Fruit fly (Drosophila melanogaster) whole organism, embryonic: ENCODE measurements around the gene Rbp.

Experiments
- Adf1 ChIP-seq: fragments of 200-800 bp; sonication (Bioruptor generic); IDR thresholded peaks from 2 replicates; pipeline ENCODE4 v1.3.6; 2022; ENCODE audit warnings: missing biosample characterization, missing genetic modification characterization
- CG11723 ChIP-seq: fragments of 200-800 bp; sonication (Bioruptor generic); optimal IDR thresholded peaks from 2 replicates; lab custom pipeline; 2017; ENCODE audit warnings: missing biosample characterization, mild to moderate bottlenecking, missing genetic modification characterization
- CG12769 ChIP-seq: fragments of 200-800 bp; sonication (Bioruptor generic); optimal IDR thresholded peaks from 2 replicates; lab custom pipeline; 2019; ENCODE audit warnings: missing biosample characterization, mild to moderate bottlenecking, missing genetic modification characterization, moderate library complexity
- CG15479 ChIP-seq: fragments of 200-800 bp; sonication (Bioruptor generic); optimal IDR thresholded peaks from 3 replicates; lab custom pipeline; 2019; ENCODE audit warnings: missing biosample characterization, mild to moderate bottlenecking, missing genetic modification characterization, moderate library complexity
- CG18476 ChIP-seq: fragments of 200-800 bp; sonication (Bioruptor generic); optimal IDR thresholded peaks from 2 replicates; lab custom pipeline; 2016; ENCODE audit warnings: missing biosample characterization, mild to moderate bottlenecking, missing genetic modification characterization
- CG2199 ChIP-seq: fragments of 200-800 bp; sonication (Bioruptor generic); IDR thresholded peaks from 3 replicates; pipeline ENCODE4 v1.3.6; 2022; ENCODE audit warnings: missing biosample characterization, missing genetic modification characterization
- CG32772 ChIP-seq: fragments of 200-800 bp; sonication (Bioruptor generic); IDR thresholded peaks from 2 replicates; pipeline ENCODE4 v1.3.6; 2022; ENCODE audit warnings: missing biosample characterization, missing genetic modification characterization
- CG4282 ChIP-seq: fragments of 200-800 bp; sonication (Bioruptor generic); optimal IDR thresholded peaks from 2 replicates; lab custom pipeline; 2016; ENCODE audit warnings: missing biosample characterization, missing genetic modification characterization
- CG4730 ChIP-seq: fragments of 200-800 bp; sonication (Bioruptor generic); IDR thresholded peaks from 2 replicates; pipeline ENCODE4 v1.3.6; 2022; ENCODE audit warnings: missing biosample characterization, missing genetic modification characterization
- CG5180 ChIP-seq: fragments of 200-800 bp; sonication (Bioruptor generic); optimal IDR thresholded peaks from 3 replicates; lab custom pipeline; 2017; ENCODE audit warnings: missing biosample characterization, missing genetic modification characterization, mild to moderate bottlenecking, moderate library complexity, missing genetic modification reagents
- CG6272 ChIP-seq: fragments of 200-800 bp; sonication (Bioruptor generic); IDR thresholded peaks from 2 replicates; pipeline ENCODE4 v1.3.6; 2022; ENCODE audit warnings: missing biosample characterization, missing genetic modification characterization
- CG8478 ChIP-seq: fragments of >200 bp; optimal IDR thresholded peaks from 2 replicates; lab custom pipeline; 2018
- CG9437 ChIP-seq: fragments of 200-800 bp; sonication (Bioruptor generic); optimal IDR thresholded peaks from 2 replicates; lab custom pipeline; 2018; ENCODE audit warnings: missing biosample characterization, mild to moderate bottlenecking, missing genetic modification characterization
- D ChIP-seq, 2 experiments: fragments of 200-800 bp in 1 of 2; fragments of >200 bp in 1 of 2; sonication (Bioruptor generic) in 1 of 2; optimal IDR thresholded peaks; 2 replicates in 1 of 2; 3 replicates in 1 of 2; lab custom pipeline; 2017; ENCODE audit warnings: mild to moderate bottlenecking in 1 of 2, missing biosample characterization in 1 of 2, missing genetic modification characterization in 1 of 2, missing genetic modification reagents in 1 of 2
- Dbx ChIP-seq: fragments of 200-800 bp; sonication (Bioruptor generic); IDR thresholded peaks from 3 replicates; pipeline ENCODE4 v1.3.6; 2022; ENCODE audit warnings: missing biosample characterization, missing genetic modification characterization
- Deaf1 ChIP-seq: fragments of 200-800 bp; optimal IDR thresholded peaks from 3 replicates; lab custom pipeline; 2019; ENCODE audit warnings: missing biosample characterization, mild to moderate bottlenecking, missing genetic modification characterization, moderate library complexity
- Doc2 ChIP-seq: fragments of 200-800 bp; sonication (Bioruptor generic); IDR thresholded peaks from 2 replicates; pipeline ENCODE4 v1.3.6; 2022; ENCODE audit warnings: missing biosample characterization, missing genetic modification characterization
- Ets65A ChIP-seq: fragments of 200-800 bp; sonication (Bioruptor generic); peaks from one replicate; lab custom pipeline; 2016; ENCODE audit warnings: missing biosample characterization, missing genetic modification characterization
- Hey ChIP-seq: fragments of 200-800 bp; sonication (Bioruptor generic); optimal IDR thresholded peaks from 3 replicates; lab custom pipeline; 2018; ENCODE audit warnings: missing biosample characterization, mild to moderate bottlenecking, missing genetic modification characterization
- Hr39 ChIP-seq: fragments of >200 bp; optimal IDR thresholded peaks from 2 replicates; lab custom pipeline; 2017
- Hr78 ChIP-seq, 2 experiments: fragments of 200-800 bp in 1 of 2; fragments of >200 bp in 1 of 2; sonication (Bioruptor generic) in 1 of 2; optimal IDR thresholded peaks; 2 replicates each; lab custom pipeline; 2017 to 2019; ENCODE audit warnings: missing biosample characterization in 2 of 2, missing genetic modification characterization in 2 of 2, mild to moderate bottlenecking in 1 of 2, moderate library complexity in 1 of 2
- MBD-R2 ChIP-seq: fragments of 200-800 bp; sonication (Bioruptor generic); IDR thresholded peaks from 2 replicates; pipeline ENCODE4 v1.3.6; 2022; ENCODE audit warnings: missing biosample characterization, missing genetic modification characterization
- Med ChIP-seq: fragments of 200-800 bp; sonication (Bioruptor generic); peaks from one replicate; lab custom pipeline; 2016; ENCODE audit warnings: missing biosample characterization, missing genetic modification characterization, mild to moderate bottlenecking, inconsistent platforms, moderate library complexity
- NC2α ChIP-seq: fragments of 200-800 bp; sonication (Bioruptor generic); optimal IDR thresholded peaks from 2 replicates; lab custom pipeline; 2016; ENCODE audit warnings: missing biosample characterization, missing genetic modification characterization
- Pdp1 ChIP-seq, 2 experiments: fragments of 200-800 bp; sonication (Bioruptor generic); optimal IDR thresholded peaks; 3 replicates each; lab custom pipeline; 2016; ENCODE audit warnings: missing biosample characterization in 2 of 2, missing genetic modification characterization in 2 of 2, mild to moderate bottlenecking in 1 of 2, moderate library complexity in 1 of 2
- Ptx1 ChIP-seq: fragments of 200-800 bp; sonication (Bioruptor generic); IDR thresholded peaks from 2 replicates; pipeline ENCODE4 v1.3.6; 2022; ENCODE audit warnings: missing biosample characterization, missing genetic modification characterization
- Rfx ChIP-seq: fragments of 200-800 bp; sonication (Bioruptor generic); IDR thresholded peaks from 2 replicates; pipeline ENCODE4 v1.3.6; 2022; ENCODE audit warnings: missing biosample characterization, missing genetic modification characterization
- Trl ChIP-seq, 3 experiments: fragments of >200 bp in 2 of 3; fragments of 200-800 bp in 1 of 3; sonication (Bioruptor generic) in 1 of 3; optimal IDR thresholded peaks; 2 replicates in 1 of 3; 3 replicates in 2 of 3; lab custom pipeline; 2016 to 2017; ENCODE audit warnings: missing biosample characterization in 1 of 3, missing genetic modification characterization in 1 of 3
- abd-A ChIP-seq: fragments of 200-800 bp; sonication (Bioruptor generic); optimal IDR thresholded peaks from 3 replicates; lab custom pipeline; 2019; ENCODE audit warnings: missing biosample characterization, mild to moderate bottlenecking, missing genetic modification characterization, moderate library complexity
- bbx ChIP-seq: fragments of 200-800 bp; sonication (Bioruptor generic); IDR thresholded peaks from 2 replicates; pipeline ENCODE4 v1.3.6; 2022; ENCODE audit warnings: missing biosample characterization, missing genetic modification characterization; ENCODE audit not compliant: partially characterized antibody
- cg ChIP-seq: fragments of 200-800 bp; sonication (Bioruptor generic); optimal IDR thresholded peaks from 3 replicates; lab custom pipeline; 2019; ENCODE audit warnings: missing biosample characterization, mild to moderate bottlenecking, missing genetic modification characterization, moderate library complexity
- chinmo ChIP-seq: fragments of 200-800 bp; sonication (Bioruptor generic); IDR thresholded peaks from 4 replicates; pipeline ENCODE4 v1.3.6; 2022; ENCODE audit warnings: missing biosample characterization, missing genetic modification characterization; ENCODE audit not compliant: partially characterized antibody
- ewg ChIP-seq: fragments of 200-800 bp; sonication (Bioruptor generic); optimal IDR thresholded peaks from 3 replicates; lab custom pipeline; 2017; ENCODE audit warnings: mild to moderate bottlenecking, missing biosample characterization, missing genetic modification reagents, missing genetic modification characterization
- fru ChIP-seq: fragments of >200 bp; optimal IDR thresholded peaks from 2 replicates; lab custom pipeline; 2017
- grn ChIP-seq: fragments of 200-800 bp; sonication (Bioruptor generic); optimal IDR thresholded peaks from 3 replicates; lab custom pipeline; 2017; ENCODE audit warnings: missing biosample characterization, missing genetic modification characterization
- knrl ChIP-seq: fragments of 200-800 bp; sonication (Bioruptor generic); IDR thresholded peaks from 3 replicates; pipeline ENCODE4 v1.3.6; 2022; ENCODE audit warnings: missing biosample characterization, missing genetic modification characterization; ENCODE audit not compliant: partially characterized antibody
- lab ChIP-seq: fragments of 200-800 bp; sonication (Bioruptor generic); optimal IDR thresholded peaks from 3 replicates; lab custom pipeline; 2017; ENCODE audit warnings: missing biosample characterization, missing genetic modification characterization, mild to moderate bottlenecking, moderate library complexity, missing genetic modification reagents
- lmd ChIP-seq: fragments of 200-800 bp; sonication (Bioruptor generic); IDR thresholded peaks from 2 replicates; pipeline ENCODE4 v1.3.6; 2022; ENCODE audit warnings: missing biosample characterization, missing genetic modification characterization
- oc ChIP-seq: fragments of 200-800 bp; sonication (Bioruptor generic); optimal IDR thresholded peaks from 2 replicates; lab custom pipeline; 2018; ENCODE audit warnings: missing biosample characterization, mild to moderate bottlenecking, missing genetic modification characterization, moderate library complexity
- pnt ChIP-seq: fragments of 200-800 bp; sonication (Bioruptor generic); optimal IDR thresholded peaks from 3 replicates; lab custom pipeline; 2016; ENCODE audit warnings: missing biosample characterization, missing genetic modification characterization
- pros ChIP-seq: fragments of 200-800 bp; sonication (Bioruptor generic); optimal IDR thresholded peaks from 3 replicates; lab custom pipeline; 2019; ENCODE audit warnings: missing biosample characterization, mild to moderate bottlenecking, missing genetic modification characterization, moderate library complexity
- psq ChIP-seq: fragments of 200-800 bp; sonication (Bioruptor generic); optimal IDR thresholded peaks from 2 replicates; lab custom pipeline; 2017; ENCODE audit warnings: missing biosample characterization, missing genetic modification characterization
- sr ChIP-seq: fragments of 200-800 bp; sonication (Bioruptor generic); IDR thresholded peaks from 3 replicates; pipeline ENCODE4 v1.3.6; 2022; ENCODE audit warnings: missing biosample characterization, missing genetic modification characterization
- tup ChIP-seq: fragments of 200-800 bp; sonication (Bioruptor generic); optimal IDR thresholded peaks from 2 replicates; lab custom pipeline; 2016; ENCODE audit warnings: missing biosample characterization, mild to moderate bottlenecking, missing genetic modification characterization, moderate library complexity
- vnd ChIP-seq: fragments of 200-800 bp; sonication (Bioruptor generic); IDR thresholded peaks from 3 replicates; pipeline ENCODE4 v1.3.6; 2022; ENCODE audit warnings: missing biosample characterization, missing genetic modification characterization; ENCODE audit not compliant: partially characterized antibody
- zen ChIP-seq: fragments of 200-800 bp; sonication (Bioruptor generic); optimal IDR thresholded peaks from 3 replicates; lab custom pipeline; 2018; ENCODE audit warnings: missing biosample characterization, mild to moderate bottlenecking, missing genetic modification characterization, moderate library complexity

The Rbp gene

DNA sequence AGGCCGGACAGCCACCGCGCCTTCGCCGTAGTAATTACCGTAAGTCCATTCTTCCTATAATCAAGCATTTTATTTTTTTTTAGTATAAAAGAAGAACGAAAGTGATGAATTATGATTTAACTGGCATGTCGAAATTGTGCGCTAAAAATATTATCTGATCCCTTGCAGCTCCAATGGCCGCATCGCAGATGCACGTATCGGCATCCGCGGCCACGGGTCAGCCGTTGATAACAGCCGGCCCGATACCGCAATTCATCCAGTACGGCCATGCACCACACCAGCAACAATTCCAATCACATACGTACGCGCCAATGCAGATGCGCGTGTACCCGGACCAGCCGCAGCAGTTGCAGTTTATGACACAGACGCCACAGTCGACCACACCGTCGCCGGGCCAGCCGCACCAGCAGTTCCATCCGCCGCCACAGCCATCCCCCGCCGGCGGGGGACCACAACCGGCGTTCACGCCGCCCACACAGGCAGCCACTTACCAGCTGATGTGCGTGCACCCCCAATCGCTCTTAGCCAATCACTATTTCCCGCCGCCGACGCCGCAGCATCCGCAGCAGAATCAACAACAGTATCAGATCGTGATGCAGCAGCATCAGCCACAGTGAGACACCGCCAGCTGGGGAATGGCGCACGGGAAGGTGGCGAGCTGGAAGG, 40.6 kb downstream of the Rbp start:
- TF ChIP-seq CG5180 (no peak), psq (GFP tag; lab: Kevin White, UChicago) (no peak), lmd (GFP tag; lab: Robert Waterston, UW) (no peak), Ets65A (GFP tag; lab: Kevin White, UChicago) (peak; percentile 73), CG4730 (no peak), Hr39 (peak; percentile 36), tup (GFP tag; lab: Kevin White, UChicago) (no peak), Ptx1 (no peak), bbx (no peak), CG18476 (GFP tag; lab: Kevin White, UChicago) (no peak), CG4282 (no peak), vnd (GFP tag; lab: Robert Waterston, UW) (no peak), pnt (no peak), sr (GFP tag; lab: Robert Waterston, UW) (peak; percentile 77), Doc2 (GFP tag; lab: Robert Waterston, UW) (no peak), Med (GFP tag; lab: Kevin White, UChicago) (peak; percentile 77)

DNA sequence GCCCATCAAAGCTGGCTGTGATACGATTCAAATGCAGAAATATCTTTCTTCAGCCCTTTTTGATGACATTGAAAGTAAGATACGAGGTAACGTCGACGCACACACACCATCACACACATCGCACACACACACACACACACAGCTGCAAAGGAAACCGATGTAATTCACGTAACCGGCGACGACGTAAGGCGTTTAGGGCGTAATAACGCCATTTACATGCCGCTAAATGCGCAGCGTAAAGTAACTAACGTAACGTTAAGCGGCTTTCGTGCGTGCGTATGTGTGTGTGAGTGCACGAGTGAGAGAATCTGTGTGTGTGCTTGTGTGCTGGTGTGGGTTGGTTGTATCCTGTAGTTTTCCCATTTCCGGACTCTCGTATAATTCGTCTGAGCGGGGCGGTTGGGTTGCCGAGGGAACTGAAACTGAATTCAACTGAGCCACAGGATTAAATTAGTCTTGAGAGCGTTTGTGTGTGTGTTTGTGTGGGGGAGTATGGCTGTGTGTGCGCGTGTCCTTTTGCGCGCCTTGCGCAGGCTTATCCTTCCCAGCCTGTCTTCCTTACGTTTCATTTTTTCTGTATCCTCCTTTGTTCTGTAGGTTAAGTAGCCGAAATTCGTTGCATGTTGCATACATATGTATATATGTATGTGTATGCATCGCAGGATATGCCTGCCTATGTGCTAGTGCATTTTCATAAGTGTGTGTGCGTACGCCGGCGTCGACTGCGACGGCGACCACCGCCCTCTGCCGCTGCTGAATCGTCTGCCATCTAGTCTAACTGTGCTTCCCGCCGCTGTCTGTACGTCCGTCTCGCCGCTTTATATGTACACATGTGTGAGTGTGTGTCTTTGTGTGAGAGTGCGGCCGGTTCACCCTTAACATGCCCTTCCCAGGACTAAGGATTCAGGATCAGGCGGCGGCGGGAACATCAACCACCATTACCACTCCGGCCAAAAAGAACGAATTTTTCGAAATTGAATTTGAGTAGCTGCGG, 43.6 kb downstream of the Rbp start:
- TF ChIP-seq grn (GFP tag; lab: Kevin White, UChicago) (no peak), CG12769 (tag; lab: Kevin White, UChicago) (no peak), CG2199 (GFP tag; lab: Robert Waterston, UW) (0 out of 3 replicates have a peak, but pooled peaks have one; percentile 43), MBD-R2 (GFP tag; lab: Robert Waterston, UW) (0 out of 2 replicates have a peak, but pooled peaks have one; percentile 7), Hr78 (GFP tag; optimal IDR thresholded peaks at IDR 0.05; lab: Kevin White, UChicago) (peak in 1 of 2 experiments; percentile 56), CG11723 (GFP tag; lab: Kevin White, UChicago) (no peak), D (optimal IDR thresholded peaks at IDR 0.05; lab: Kevin White, UChicago) (peak; percentile 53), D (GFP tag; optimal IDR thresholded peaks at IDR 0.05; lab: Kevin White, UChicago) (no peak), Dbx (GFP tag; lab: Robert Waterston, UW) (0 out of 3 replicates have a peak, but pooled peaks have one; percentile 9), Trl (optimal IDR thresholded peaks at IDR 0.05; lab: Kevin White, UChicago) (peak; percentile 28 to 37), Trl (GFP tag; optimal IDR thresholded peaks at IDR 0.05; lab: Kevin White, UChicago) (no peak), zen (peak; percentile 13), ewg (GFP tag; lab: Kevin White, UChicago) (peak; percentile 79), CG8478 (lab: Kevin White, UChicago) (peak; percentile 75), CG9437 (GFP tag; lab: Kevin White, UChicago) (peak; percentile 99), Adf1 (peak; percentile 85), Hey (tag; lab: Kevin White, UChicago) (peak; percentile 5), knrl (no peak), pros (GFP tag; lab: Kevin White, UChicago) (peak; percentile 79), CG32772 (GFP tag; lab: Robert Waterston, UW) (no peak), abd-A (tag; lab: Kevin White, UChicago) (peak; percentile 82), cg (GFP tag; lab: Kevin White, UChicago) (peak; percentile 86), Med (GFP tag; lab: Kevin White, UChicago) (peak; percentile 73), lab (GFP tag; lab: Kevin White, UChicago) (no peak), CG15479 (GFP tag; lab: Kevin White, UChicago) (peak; percentile 84), NC2α (no peak), oc (tag; lab: Kevin White, UChicago) (peak; percentile 53), chinmo (GFP tag; lab: Robert Waterston, UW) (peak; percentile 58; the same call in 1 of the 4 replicates), Deaf1 (tag; lab: Kevin White, UChicago) (peak; percentile 71), CG6272 (GFP tag; lab: Robert Waterston, UW) (no peak), fru (lab: Kevin White, UChicago) (no peak), Rfx (GFP tag; lab: Robert Waterston, UW) (peak; percentile 23; the same call in 1 of the 2 replicates), Pdp1 (GFP tag; optimal IDR thresholded peaks at IDR 0.05; lab: Kevin White, UChicago) (peak in 1 of 2 experiments; percentile 15)
